Worm (Caenorhabditis elegans): ENCODE data around the gene nhr-201.
A peak's percentile ranks its signal among the peaks of the same experiment; 100 is the strongest.

The nhr-201 gene

DNA sequence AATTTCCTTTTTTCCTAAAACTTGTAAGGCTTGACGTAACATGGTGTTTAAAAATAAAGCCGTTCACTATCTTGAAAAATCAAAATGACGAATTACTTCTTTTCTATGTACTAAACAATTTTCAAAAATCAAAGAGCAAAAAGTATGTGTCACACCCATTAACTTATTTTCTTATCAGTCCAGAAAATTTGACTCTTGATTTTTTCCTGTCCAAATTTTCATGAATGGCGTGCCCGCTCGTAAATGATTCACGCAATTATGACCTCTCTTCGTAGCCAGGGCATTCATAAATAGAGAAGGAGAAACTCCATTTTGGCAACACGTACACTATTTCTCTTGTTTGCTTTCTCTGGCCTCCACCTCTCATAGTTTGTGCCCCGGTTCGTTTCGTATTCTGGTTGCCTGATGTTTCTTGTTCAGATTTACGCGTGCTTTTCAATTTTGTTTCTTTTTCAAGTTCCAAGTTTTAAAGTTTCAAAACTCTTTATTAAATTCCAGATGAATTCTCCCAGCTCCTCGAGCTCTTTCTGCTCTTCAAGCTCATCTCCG lies 13.1 kb downstream of the nhr-201 start, which contains the start of gene nhr-55 (continued):
- TF ChIP-seq duxl-1 (tag; optimal IDR thresholded peaks at IDR 0.05; ENCODE audit: poor library complexity): no peak
- no peak for TF ChIP-seq ceh-20 (GFP tag; IDR thresholded peaks at IDR 0.05)
- TF ChIP-seq dmd-6 (GFP tag; IDR thresholded peaks at IDR 0.05): peak; percentile 87
- no peak for TF ChIP-seq F10B5.3 (tag; optimal IDR thresholded peaks at IDR 0.05)
- TF ChIP-seq arid-1 (GFP tag; conservative IDR thresholded peaks at IDR 0.05): no peak
- TF ChIP-seq nhr-10 (tag; optimal IDR thresholded peaks at IDR 0.05): no peak
- no peak for TF ChIP-seq ama-1 (optimal IDR thresholded peaks at IDR 0.05)
- TF ChIP-seq php-3 (GFP tag; IDR thresholded peaks at IDR 0.05): no peak
- TF ChIP-seq gei-8 (GFP tag; optimal IDR thresholded peaks at IDR 0.05): no peak
- no peak for TF ChIP-seq dpl-1 (GFP tag; optimal IDR thresholded peaks at IDR 0.05)
- no peak for TF ChIP-seq spr-1 (tag; optimal IDR thresholded peaks at IDR 0.05)
- no peak for TF ChIP-seq attf-4 (tag; optimal IDR thresholded peaks at IDR 0.05)
- no peak for TF ChIP-seq nhr-111 (GFP tag; optimal IDR thresholded peaks at IDR 0.05)
- TF ChIP-seq lin-38 (GFP tag; IDR thresholded peaks at IDR 0.05): no peak
- TF ChIP-seq lir-3 (tag; optimal IDR thresholded peaks at IDR 0.05): no peak
- no peak for TF ChIP-seq ceh-82 (tag; optimal IDR thresholded peaks at IDR 0.05)
- TF ChIP-seq sdz-12 (GFP tag; optimal IDR thresholded peaks at IDR 0.05): no peak
- no peak for TF ChIP-seq madf-9 (GFP tag; conservative IDR thresholded peaks at IDR 0.05)
- TF ChIP-seq lim-7 (GFP tag; IDR thresholded peaks at IDR 0.05): no peak
- TF ChIP-seq ces-1 (GFP tag; optimal IDR thresholded peaks at IDR 0.05): no peak
- no peak for TF ChIP-seq jun-1 (tag; optimal IDR thresholded peaks at IDR 0.05)
- no peak for TF ChIP-seq daf-16 (GFP tag; optimal IDR thresholded peaks at IDR 0.05)
- TF ChIP-seq daf-16 (tag; optimal IDR thresholded peaks at IDR 0.05): peak; percentile 63
- TF ChIP-seq Y5F2A.4 (GFP tag; optimal IDR thresholded peaks at IDR 0.05): no peak
- peak; percentile 68 for TF ChIP-seq pqm-1 (tag; optimal IDR thresholded peaks at IDR 0.05)
- TF ChIP-seq hif-1 (tag; optimal IDR thresholded peaks at IDR 0.05): no peak
- TF ChIP-seq lin-29 (GFP tag; IDR thresholded peaks at IDR 0.05): no peak
- TF ChIP-seq daf-8 (GFP tag; IDR thresholded peaks at IDR 0.05): no peak
- TF ChIP-seq nhr-28 (tag; optimal IDR thresholded peaks at IDR 0.05): peak; percentile 91
- no peak for TF ChIP-seq nhr-25 (tag; optimal IDR thresholded peaks at IDR 0.05; ENCODE audit: borderline replicate concordance, insufficient read depth)
- no peak for TF ChIP-seq ztf-11 (tag; optimal IDR thresholded peaks at IDR 0.05)

DNA sequence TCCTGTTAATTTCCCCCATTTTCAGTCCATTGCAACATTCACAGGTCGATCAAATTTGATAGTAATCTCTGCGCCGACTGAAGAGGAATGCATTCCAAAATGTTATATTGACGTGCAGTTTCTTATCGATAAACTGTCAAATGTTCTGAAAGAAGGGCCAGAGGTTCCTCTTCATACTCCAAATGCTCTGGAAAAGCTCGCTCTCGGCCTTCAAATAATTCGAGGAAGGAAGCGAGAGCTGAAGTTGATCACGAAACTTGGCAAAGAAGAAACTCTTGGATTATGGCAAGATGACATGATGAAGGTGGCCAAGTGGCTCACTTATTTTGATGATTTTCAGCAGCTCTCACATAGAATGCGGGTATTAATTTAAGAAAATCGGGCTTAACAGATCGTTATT lies 14.4 kb downstream of the nhr-201 start:
- TF ChIP-seq aly-2 (tag; optimal IDR thresholded peaks at IDR 0.05) (no peak), zfp-3 (GFP tag; conservative IDR thresholded peaks at IDR 0.05) (no peak), dpl-1 (GFP tag; optimal IDR thresholded peaks at IDR 0.05) (no peak), aha-1 (tag) (peak; percentile 38), dmd-6 (GFP tag; IDR thresholded peaks at IDR 0.05) (peak; percentile 60), set-16 (GFP tag; IDR thresholded peaks at IDR 0.05) (no peak), daf-12 (tag; optimal IDR thresholded peaks at IDR 0.05) (no peak), pqm-1 (tag; optimal IDR thresholded peaks at IDR 0.05) (no peak), madf-5 (GFP tag; IDR thresholded peaks at IDR 0.05) (no peak), zip-2 (tag; optimal IDR thresholded peaks at IDR 0.05) (no peak), lin-15B (tag; optimal IDR thresholded peaks at IDR 0.05) (no peak), ZK337.2 (GFP tag; IDR thresholded peaks at IDR 0.05) (no peak), lin-38 (GFP tag; IDR thresholded peaks at IDR 0.05) (no peak), Y105C5A.15 (GFP tag; IDR thresholded peaks at IDR 0.05) (no peak), unc-62 (GFP tag; optimal IDR thresholded peaks at IDR 0.05 in 1 of 2) (peak in 1 of 2 experiments; percentile 97), unc-62 (tag; optimal IDR thresholded peaks at IDR 0.05) (no peak), ceh-28 (tag; optimal IDR thresholded peaks at IDR 0.05) (no peak), nhr-25 (tag; optimal IDR thresholded peaks at IDR 0.05; ENCODE audit: borderline replicate concordance, insufficient read depth) (no peak), mep-1 (tag; optimal IDR thresholded peaks at IDR 0.05) (no peak), dmd-9 (GFP tag; IDR thresholded peaks at IDR 0.05) (no peak)
